Worm (Caenorhabditis elegans): ENCODE measurements around the gene daao-1.

The daao-1 gene

ce11 chrIV:2613754-2614244 lies at the start of gene daao-1:
daao-1 (plus strand) TSS chrIV:2614194.
- no peak for TF ChIP-seq daf-16 (GFP tag; optimal IDR thresholded peaks at IDR 0.05)
- peak; percentile 38 for TF ChIP-seq daf-16 (tag; optimal IDR thresholded peaks at IDR 0.05)
- TF ChIP-seq ces-1 (GFP tag; optimal IDR thresholded peaks at IDR 0.05) = no peak
- peak; percentile 40 for TF ChIP-seq nhr-28 (tag; optimal IDR thresholded peaks at IDR 0.05)
- no peak for TF ChIP-seq nhr-41 (GFP tag; IDR thresholded peaks at IDR 0.05)
- TF ChIP-seq D1046.2 (GFP tag; IDR thresholded peaks at IDR 0.05) = no peak
- no peak for TF ChIP-seq zfp-2 (tag; optimal IDR thresholded peaks at IDR 0.05)
- TF ChIP-seq T20F7.1 (GFP tag; optimal IDR thresholded peaks at IDR 0.05) = no peak
- peak; percentile 49 for TF ChIP-seq dve-1 (tag; optimal IDR thresholded peaks at IDR 0.05; ENCODE audit: insufficient read depth)
- TF ChIP-seq php-3 (GFP tag; IDR thresholded peaks at IDR 0.05) = peak; percentile 74
- peak; percentile 6 for TF ChIP-seq nhr-48 (tag; optimal IDR thresholded peaks at IDR 0.05)

- TF ChIP-seq snpc-1.2 (GFP tag; IDR thresholded peaks at IDR 0.05) (no peak), ZK546.5 (tag; optimal IDR thresholded peaks at IDR 0.05) (no peak), daf-8 (GFP tag; IDR thresholded peaks at IDR 0.05) (no peak), saeg-2 (GFP tag; IDR thresholded peaks at IDR 0.05) (no peak), fos-1 (tag; optimal IDR thresholded peaks at IDR 0.05) (no peak), duxl-1 (tag; optimal IDR thresholded peaks at IDR 0.05; ENCODE audit: poor library complexity) (no peak), nhr-41 (GFP tag; IDR thresholded peaks at IDR 0.05) (no peak)
Measured at ce11 chrIV:2568267-2568666, 45.7 kb upstream of the daao-1 start, which contains the start of the genes Y69A2AR.25 and Y69A2AR.12. Y69A2AR.25 (minus strand) TSS chrIV:2568367. Y69A2AR.12 (plus strand) TSS chrIV:2568614.

- no peak for TF ChIP-seq ztf-11 (tag; optimal IDR thresholded peaks at IDR 0.05)
- TF ChIP-seq nhr-237 (tag; optimal IDR thresholded peaks at IDR 0.05) = no peak
- TF ChIP-seq D1046.2 (GFP tag; IDR thresholded peaks at IDR 0.05) = no peak
- no peak for TF ChIP-seq daf-12 (tag; optimal IDR thresholded peaks at IDR 0.05)
- TF ChIP-seq aha-1 (tag) = no peak
- TF ChIP-seq mdl-1 (tag; optimal IDR thresholded peaks at IDR 0.05) = no peak
- TF ChIP-seq set-16 (GFP tag; IDR thresholded peaks at IDR 0.05) = no peak
- TF ChIP-seq mdt-29 (GFP tag; IDR thresholded peaks at IDR 0.05) = no peak
- TF ChIP-seq spr-1 (tag; optimal IDR thresholded peaks at IDR 0.05) = no peak
- TF ChIP-seq attf-4 (tag; optimal IDR thresholded peaks at IDR 0.05) = no peak
Measured at ce11 chrIV:2572107-2572506, 41.9 kb upstream of the daao-1 start, which contains the start of gene Y69A2AR.51. Y69A2AR.51 (plus strand) TSS chrIV:2572407.

- no peak for TF ChIP-seq ZK337.2 (GFP tag; IDR thresholded peaks at IDR 0.05)
- no peak for TF ChIP-seq dmd-9 (GFP tag; IDR thresholded peaks at IDR 0.05)
- TF ChIP-seq F10B5.3 (tag; optimal IDR thresholded peaks at IDR 0.05) = no peak
- TF ChIP-seq pha-4 (GFP tag; IDR thresholded peaks at IDR 0.05) = peak; percentile 29; the same call in 1 of the 2 replicates
- TF ChIP-seq pha-4 (tag; optimal IDR thresholded peaks at IDR 0.05) = no peak
- no peak for TF ChIP-seq ama-1 (optimal IDR thresholded peaks at IDR 0.05)
- TF ChIP-seq nhr-42 (GFP tag; IDR thresholded peaks at IDR 0.05) = 0 out of 2 replicates have a peak, but pooled peaks have one; percentile 10
- peak; percentile 91 for TF ChIP-seq set-16 (GFP tag; IDR thresholded peaks at IDR 0.05)
- TF ChIP-seq egl-43 (GFP tag; IDR thresholded peaks at IDR 0.05) = peak; percentile 48; the same call in 1 of the 2 replicates
- TF ChIP-seq zag-1 (tag; optimal IDR thresholded peaks at IDR 0.05) = no peak
- TF ChIP-seq D1046.2 (GFP tag; IDR thresholded peaks at IDR 0.05) = no peak
- no peak for TF ChIP-seq zfp-2 (tag; optimal IDR thresholded peaks at IDR 0.05)
- no peak for TF ChIP-seq daf-8 (GFP tag; IDR thresholded peaks at IDR 0.05)
- TF ChIP-seq aha-1 (tag) = peak; percentile 62
- no peak for TF ChIP-seq mxl-2 (GFP tag; conservative IDR thresholded peaks at IDR 0.05)
- 0 out of 2 replicates have a peak, but pooled peaks have one; percentile 53 for TF ChIP-seq saeg-2 (GFP tag; IDR thresholded peaks at IDR 0.05)
- TF ChIP-seq mes-2 (tag; optimal IDR thresholded peaks at IDR 0.05; ENCODE audit: poor library complexity, severe bottlenecking) = no peak
- 0 out of 2 replicates have a peak, but pooled peaks have one; percentile 31 for TF ChIP-seq dmd-8 (GFP tag; IDR thresholded peaks at IDR 0.05)
- TF ChIP-seq T20F7.1 (GFP tag; optimal IDR thresholded peaks at IDR 0.05) = no peak
Measured at ce11 chrIV:2573122-2573521, 40.9 kb upstream of the daao-1 start.
